Fruit fly (Drosophila melanogaster): ENCODE data around the gene Srp68.
A peak's percentile ranks its signal among the peaks of the same experiment; 100 is the strongest.

Srp68 gene

dm6 chr3L:8956669-8957068, 18.2 kb upstream of the Srp68 start, which contains the start of gene mRpL12:
TSS of gene mRpL12 (plus strand) at chr3L:8956791.
- TF ChIP-seq CG8478 (optimal IDR thresholded peaks at IDR 0.05) (no peak), CTCF (optimal IDR thresholded peaks at IDR 0.05) (no peak)

dm6 chr3L:8958557-8958956, 16.3 kb upstream of the Srp68 start, which contains the start of gene CG13313:
TSS of gene CG13313 (plus strand) at chr3L:8958857.
- TF ChIP-seq CG8478 (optimal IDR thresholded peaks at IDR 0.05) (no peak), CTCF (optimal IDR thresholded peaks at IDR 0.05) (no peak)

- TF ChIP-seq CG8478 (optimal IDR thresholded peaks at IDR 0.05) = no peak
- no peak for TF ChIP-seq CTCF (optimal IDR thresholded peaks at IDR 0.05)
Observed at dm6 chr3L:8964458-8964857, 10.4 kb upstream of the Srp68 start, which contains the start of gene ValRS-m. TSS of gene ValRS-m (minus strand) at chr3L:8964769.

dm6 chr3L:8966324-8967011, 8.4 kb upstream of the Srp68 start, which contains the start of the genes CG5653 and CG5021:
TSS of gene CG5653 (minus strand) at chr3L:8966374.
TSS of gene CG5021 (plus strand) at chr3L:8966829.
- TF ChIP-seq CTCF (optimal IDR thresholded peaks at IDR 0.05) (no peak), CG8478 (optimal IDR thresholded peaks at IDR 0.05) (no peak)

- no peak for TF ChIP-seq CTCF (optimal IDR thresholded peaks at IDR 0.05)
- no peak for TF ChIP-seq CG8478 (optimal IDR thresholded peaks at IDR 0.05)
Observed at dm6 chr3L:8968437-8968836, 6.4 kb upstream of the Srp68 start, which contains the start of gene CG5026. TSS of gene CG5026 (plus strand) at chr3L:8968528.

dm6 chr3L:8978678-8979413, 4.0 kb downstream of the Srp68 start:
- no peak for TF ChIP-seq CTCF (optimal IDR thresholded peaks at IDR 0.05)
- no peak for TF ChIP-seq CG8478 (optimal IDR thresholded peaks at IDR 0.05)

- TF ChIP-seq CG8478 (optimal IDR thresholded peaks at IDR 0.05) (no peak), CTCF (optimal IDR thresholded peaks at IDR 0.05) (no peak)
Observed at dm6 chr3L:8979780-8980179, 4.9 kb downstream of the Srp68 start, which contains the start of gene CG5644. TSS of gene CG5644 (minus strand) at chr3L:8979880.

- TF ChIP-seq CTCF (optimal IDR thresholded peaks at IDR 0.05) = no peak
- TF ChIP-seq CG8478 (optimal IDR thresholded peaks at IDR 0.05) = no peak
Observed at dm6 chr3L:8981495-8981894, 6.6 kb downstream of the Srp68 start, which contains the start of gene CG13314. TSS of gene CG13314 (plus strand) at chr3L:8981795.

dm6 chr3L:8982044-8982443, 7.2 kb downstream of the Srp68 start:
- TF ChIP-seq CTCF (optimal IDR thresholded peaks at IDR 0.05) (no peak), CG8478 (optimal IDR thresholded peaks at IDR 0.05) (no peak)

- TF ChIP-seq CTCF (optimal IDR thresholded peaks at IDR 0.05) (no peak), CG8478 (optimal IDR thresholded peaks at IDR 0.05) (no peak)
Observed at dm6 chr3L:8985132-8985847, 10.4 kb downstream of the Srp68 start.

dm6 chr3L:8985848-8986320, 11.0 kb downstream of the Srp68 start, which contains the start of gene Galk:
TSS of gene Galk (minus strand) at chr3L:8986091.
- no peak for TF ChIP-seq CG8478 (optimal IDR thresholded peaks at IDR 0.05)
- TF ChIP-seq CTCF (optimal IDR thresholded peaks at IDR 0.05) = no peak

dm6 chr3L:8986582-8986981, 11.7 kb downstream of the Srp68 start, which contains the start of gene CG5068:
TSS of gene CG5068 (plus strand) at chr3L:8986710.
- peak in 1 of 2 experiments; percentile 47 for TF ChIP-seq CTCF (optimal IDR thresholded peaks at IDR 0.05)
- TF ChIP-seq CG8478 (optimal IDR thresholded peaks at IDR 0.05) = no peak

- TF ChIP-seq CTCF (optimal IDR thresholded peaks at IDR 0.05) (no peak), CG8478 (optimal IDR thresholded peaks at IDR 0.05) (no peak)
Observed at dm6 chr3L:8990128-8990527, 15.3 kb downstream of the Srp68 start, which contains the start of gene CG5280. TSS of gene CG5280 (minus strand) at chr3L:8990228.

- TF ChIP-seq CTCF (optimal IDR thresholded peaks at IDR 0.05) (no peak), CG8478 (optimal IDR thresholded peaks at IDR 0.05) (no peak)
Observed at dm6 chr3L:8996173-8996767, 21.4 kb downstream of the Srp68 start.

Data from S2 (cell line).